Worm (Caenorhabditis elegans): Measurements from ENCODE around the gene Y53F4B.43.

DNA sequence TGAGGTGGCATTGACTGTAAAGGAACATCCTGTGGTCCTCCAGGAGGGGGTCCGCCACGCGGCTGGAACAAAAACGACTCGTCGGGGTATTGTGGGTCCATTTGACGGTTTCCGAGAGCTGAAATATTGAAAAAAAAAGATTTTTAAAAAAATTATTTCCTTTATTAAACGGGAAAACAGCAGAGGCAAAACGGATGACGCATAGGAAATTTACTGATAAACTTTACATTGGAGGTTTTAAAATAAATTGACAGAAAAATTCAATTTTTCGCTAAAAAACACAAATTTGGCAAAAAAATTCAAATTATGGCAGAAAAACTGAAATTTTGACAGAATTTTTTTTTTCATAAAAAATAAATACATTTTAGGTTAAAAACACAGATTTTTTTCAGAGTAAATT, 4.4 kb upstream of the Y53F4B.43 start, which contains the start of gene Y53F4B.5:
- TF ChIP-seq mdl-1 (tag; optimal IDR thresholded peaks at IDR 0.05) (no peak), elt-2 (tag; optimal IDR thresholded peaks at IDR 0.05) (no peak), ZK546.5 (tag; optimal IDR thresholded peaks at IDR 0.05) (no peak), skn-1 (tag; optimal IDR thresholded peaks at IDR 0.05) (no peak), ztf-11 (tag; optimal IDR thresholded peaks at IDR 0.05) (no peak), ceh-28 (tag; optimal IDR thresholded peaks at IDR 0.05) (no peak), elt-3 (tag; optimal IDR thresholded peaks at IDR 0.05) (no peak), pqm-1 (tag; optimal IDR thresholded peaks at IDR 0.05) (no peak), snpc-4 (tag; optimal IDR thresholded peaks at IDR 0.05) (no peak), ceh-82 (tag; optimal IDR thresholded peaks at IDR 0.05) (no peak), ama-1 (optimal IDR thresholded peaks at IDR 0.05) (no peak), fos-1 (tag; optimal IDR thresholded peaks at IDR 0.05) (no peak), nhr-77 (tag; optimal IDR thresholded peaks at IDR 0.05) (no peak), nhr-11 (tag; optimal IDR thresholded peaks at IDR 0.05) (no peak)
